Worm (Caenorhabditis elegans): ENCODE results near the gene K05F1.10.
"Not testable (repeated sequence)": the region's sequence is repeated elsewhere in the genome, so short reads cannot be mapped to it uniquely, and the experiment has no call there.

Gene K05F1.10

ce11 chrII:5816346-5816745 lies 11.1 kb upstream of the K05F1.10 start, which contains the start of gene ZK1248.20:
ZK1248.20 (plus strand) TSS chrII:5816646.
- TF ChIP-seq flt-1 (GFP tag; IDR thresholded peaks at IDR 0.05), result no peak
- no peak for TF ChIP-seq tbx-11 (GFP tag; IDR thresholded peaks at IDR 0.05)

DNA sequence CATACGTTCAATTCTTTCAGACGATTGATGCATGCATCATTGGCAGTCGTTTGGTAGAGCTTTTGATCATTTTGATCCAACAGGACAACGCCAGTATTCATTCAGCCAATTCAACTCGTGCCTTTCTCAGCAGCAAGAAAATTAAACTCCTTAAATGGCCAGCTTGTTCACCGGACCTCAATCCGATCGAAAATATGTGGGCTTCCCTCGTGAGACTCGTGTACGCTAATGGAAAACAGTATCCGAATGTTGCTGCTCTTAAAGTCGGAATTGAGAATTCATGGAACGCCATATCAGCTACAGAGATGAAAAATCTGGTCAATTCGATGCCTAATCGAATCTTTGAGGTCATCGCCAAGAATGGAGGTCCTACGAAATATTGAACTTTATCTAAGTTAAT lies 10.1 kb upstream of the K05F1.10 start, which contains the start of gene wago-5:
Gene wago-5 (minus strand): TSS at position 101 of the 400 bp plus-strand sequence.
- TF ChIP-seq scrt-1 (GFP tag; IDR thresholded peaks at IDR 0.05); flt-1 (GFP tag; IDR thresholded peaks at IDR 0.05); B0310.2 (tag; optimal IDR thresholded peaks at IDR 0.05): not testable (repeated sequence)

DNA sequence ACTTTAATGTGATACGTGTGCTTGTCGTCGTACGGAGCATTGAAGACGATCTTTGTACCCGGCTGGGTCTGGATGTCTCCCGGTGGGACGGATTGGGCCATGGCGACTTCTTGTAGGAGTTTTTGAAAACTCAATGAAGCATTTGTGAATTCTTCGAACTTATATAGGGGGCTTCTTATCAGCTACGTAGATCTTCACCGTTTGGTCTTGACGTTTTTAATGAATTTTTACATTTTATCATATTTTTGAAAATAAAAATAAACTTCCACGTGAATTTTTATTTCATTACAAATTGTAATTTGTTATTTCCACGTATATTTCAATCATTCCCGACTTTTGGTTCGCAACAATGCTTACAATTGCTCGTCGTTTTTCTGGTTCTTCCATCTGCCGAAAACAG lies 5.0 kb upstream of the K05F1.10 start, which contains the start of the genes msp-64 and ZK1248.5:
Gene msp-64 (minus strand): TSS at position 101 of the 400 bp plus-strand sequence.
Gene ZK1248.5 (plus strand): TSS at position 285 of the 400 bp plus-strand sequence.
- TF ChIP-seq hmg-4 (GFP tag; optimal IDR thresholded peaks at IDR 0.05), result no peak
- TF ChIP-seq ceh-36 (tag; optimal IDR thresholded peaks at IDR 0.05), result no peak
- no peak for TF ChIP-seq B0310.2 (tag; optimal IDR thresholded peaks at IDR 0.05)
- no peak for TF ChIP-seq hmbx-1 (tag; optimal IDR thresholded peaks at IDR 0.05)
- TF ChIP-seq tbx-11 (GFP tag; IDR thresholded peaks at IDR 0.05), result no peak
- TF ChIP-seq hnd-1 (tag; optimal IDR thresholded peaks at IDR 0.05), result no peak
- TF ChIP-seq flt-1 (GFP tag; IDR thresholded peaks at IDR 0.05), result no peak
- TF ChIP-seq tra-4 (tag; optimal IDR thresholded peaks at IDR 0.05), result no peak
- no peak for TF ChIP-seq sea-1 (GFP tag; conservative IDR thresholded peaks at IDR 0.05)
- TF ChIP-seq pes-1 (GFP tag; IDR thresholded peaks at IDR 0.05), result no peak
- no peak for TF ChIP-seq ama-1 (optimal IDR thresholded peaks at IDR 0.05)
- TF ChIP-seq ceh-13 (GFP tag; optimal IDR thresholded peaks at IDR 0.05), result no peak
- no peak for TF ChIP-seq tbx-37 (GFP tag; conservative IDR thresholded peaks at IDR 0.05)
- TF ChIP-seq aly-1 (tag; optimal IDR thresholded peaks at IDR 0.05), result no peak
- no peak for TF ChIP-seq F13C5.2 (tag; optimal IDR thresholded peaks at IDR 0.05)
- TF ChIP-seq scrt-1 (GFP tag; IDR thresholded peaks at IDR 0.05), result no peak
- TF ChIP-seq ets-7 (tag; optimal IDR thresholded peaks at IDR 0.05), result no peak

DNA sequence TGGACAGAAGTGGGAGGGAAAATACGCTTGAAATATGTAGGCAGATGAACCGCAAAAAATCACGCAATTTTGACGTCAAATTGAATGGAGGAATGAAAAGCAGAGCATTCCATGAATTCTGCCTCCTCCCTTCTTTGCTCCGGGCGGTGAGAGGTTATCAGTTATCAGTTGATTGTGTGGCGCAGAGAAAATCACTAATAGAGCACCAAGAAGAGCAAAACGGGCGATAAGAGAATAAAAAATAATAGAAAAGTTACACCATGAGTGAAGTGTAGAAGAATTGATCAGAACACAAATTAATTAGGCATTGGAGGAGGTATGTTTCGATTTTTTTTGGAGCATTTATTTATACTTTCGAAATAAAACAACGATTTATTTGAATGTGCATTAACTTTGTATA lies 1.3 kb upstream of the K05F1.10 start:
- no peak for TF ChIP-seq tbx-37 (GFP tag; conservative IDR thresholded peaks at IDR 0.05)
- TF ChIP-seq ceh-13 (GFP tag; optimal IDR thresholded peaks at IDR 0.05), result no peak
- no peak for TF ChIP-seq hmg-4 (GFP tag; optimal IDR thresholded peaks at IDR 0.05)
- TF ChIP-seq ets-7 (tag; optimal IDR thresholded peaks at IDR 0.05), result no peak
- no peak for TF ChIP-seq hnd-1 (tag; optimal IDR thresholded peaks at IDR 0.05)
- TF ChIP-seq hmbx-1 (tag; optimal IDR thresholded peaks at IDR 0.05), result no peak
- TF ChIP-seq pes-1 (GFP tag; IDR thresholded peaks at IDR 0.05), result no peak
- no peak for TF ChIP-seq sea-1 (GFP tag; conservative IDR thresholded peaks at IDR 0.05)
- TF ChIP-seq ama-1 (optimal IDR thresholded peaks at IDR 0.05), result no peak

ce11 chrII:5804288-5804687 lies 985 bp downstream of the K05F1.10 start:
- TF ChIP-seq ama-1 (optimal IDR thresholded peaks at IDR 0.05) (no peak), tbx-11 (GFP tag; IDR thresholded peaks at IDR 0.05) (no peak), tra-4 (tag; optimal IDR thresholded peaks at IDR 0.05) (no peak), sea-1 (GFP tag; conservative IDR thresholded peaks at IDR 0.05) (no peak), hmbx-1 (tag; optimal IDR thresholded peaks at IDR 0.05) (no peak), B0310.2 (tag; optimal IDR thresholded peaks at IDR 0.05) (no peak), ceh-13 (GFP tag; optimal IDR thresholded peaks at IDR 0.05) (no peak), scrt-1 (GFP tag; IDR thresholded peaks at IDR 0.05) (no peak), hmg-4 (GFP tag; optimal IDR thresholded peaks at IDR 0.05) (no peak)

DNA sequence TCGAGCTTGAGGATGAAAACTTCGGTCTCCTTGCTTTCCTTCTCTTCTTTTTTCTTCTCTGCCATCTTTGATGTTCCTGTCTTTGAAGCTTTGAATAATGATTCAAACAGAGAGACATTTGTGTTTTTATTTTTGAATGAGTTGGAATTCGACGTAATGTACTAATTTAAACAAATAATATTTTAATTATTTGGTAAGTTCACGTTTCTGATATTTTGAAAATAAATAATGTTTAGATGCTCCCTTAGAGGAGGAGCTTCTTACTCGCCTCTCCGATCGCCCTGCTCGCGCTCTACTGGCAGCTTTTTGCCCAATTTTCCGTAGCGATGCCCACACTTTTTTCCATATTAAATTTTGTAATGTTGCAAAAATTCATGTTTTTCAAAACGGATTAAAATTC lies 4.2 kb downstream of the K05F1.10 start, which contains the start of the genes K05F1.9 and K05F1.1:
Gene K05F1.9 (minus strand): TSS at position 101 of the 400 bp plus-strand sequence.
Gene K05F1.1 (plus strand): TSS at position 308 of the 400 bp plus-strand sequence.
- TF ChIP-seq hnd-1 (tag; optimal IDR thresholded peaks at IDR 0.05), result no peak
- no peak for TF ChIP-seq pes-1 (GFP tag; IDR thresholded peaks at IDR 0.05)
- TF ChIP-seq F13C5.2 (tag; optimal IDR thresholded peaks at IDR 0.05), result no peak
- no peak for TF ChIP-seq ama-1 (optimal IDR thresholded peaks at IDR 0.05)
- no peak for TF ChIP-seq tbx-11 (GFP tag; IDR thresholded peaks at IDR 0.05)
- no peak for TF ChIP-seq tra-4 (tag; optimal IDR thresholded peaks at IDR 0.05)
- TF ChIP-seq sea-1 (GFP tag; conservative IDR thresholded peaks at IDR 0.05), result no peak
- TF ChIP-seq tbx-37 (GFP tag; conservative IDR thresholded peaks at IDR 0.05), result no peak
- no peak for TF ChIP-seq hmbx-1 (tag; optimal IDR thresholded peaks at IDR 0.05)
- no peak for TF ChIP-seq aly-1 (tag; optimal IDR thresholded peaks at IDR 0.05)
- TF ChIP-seq scrt-1 (GFP tag; IDR thresholded peaks at IDR 0.05), result no peak
- no peak for TF ChIP-seq B0310.2 (tag; optimal IDR thresholded peaks at IDR 0.05)
- no peak for TF ChIP-seq hmg-4 (GFP tag; optimal IDR thresholded peaks at IDR 0.05)
- TF ChIP-seq ets-7 (tag; optimal IDR thresholded peaks at IDR 0.05), result no peak

DNA sequence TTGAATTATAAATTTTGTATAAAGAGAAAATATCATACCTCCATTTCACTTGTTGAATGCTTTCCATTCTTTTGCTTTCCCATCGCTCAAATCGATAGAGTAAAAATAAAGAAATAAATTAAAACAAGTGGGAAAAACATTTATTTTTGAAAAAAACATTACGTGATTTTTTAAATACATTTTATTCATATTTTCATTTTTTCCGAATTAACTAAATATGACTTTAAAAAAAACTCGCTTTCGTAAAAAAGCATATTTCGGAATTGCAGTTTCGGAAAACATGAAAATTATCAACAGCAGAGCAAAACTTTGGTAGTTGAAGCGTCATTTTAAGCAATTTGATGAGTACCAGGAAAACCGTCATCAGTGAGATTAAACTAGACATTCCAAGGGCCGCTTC lies 5.7 kb downstream of the K05F1.10 start, which contains the start of gene K05F1.8:
Gene K05F1.8 (minus strand): TSS at position 101 of the 400 bp plus-strand sequence.
- TF ChIP-seq scrt-1 (GFP tag; IDR thresholded peaks at IDR 0.05) (no peak), flt-1 (GFP tag; IDR thresholded peaks at IDR 0.05) (no peak), F13C5.2 (tag; optimal IDR thresholded peaks at IDR 0.05) (no peak), pes-1 (GFP tag; IDR thresholded peaks at IDR 0.05) (no peak), tbx-11 (GFP tag; IDR thresholded peaks at IDR 0.05) (no peak), ceh-13 (GFP tag; optimal IDR thresholded peaks at IDR 0.05) (no peak), tbx-37 (GFP tag; conservative IDR thresholded peaks at IDR 0.05) (no peak), tra-4 (tag; optimal IDR thresholded peaks at IDR 0.05) (no peak), hnd-1 (tag; optimal IDR thresholded peaks at IDR 0.05) (no peak), ama-1 (optimal IDR thresholded peaks at IDR 0.05) (no peak), hmg-4 (GFP tag; optimal IDR thresholded peaks at IDR 0.05) (no peak), ets-7 (tag; optimal IDR thresholded peaks at IDR 0.05) (no peak), hmbx-1 (tag; optimal IDR thresholded peaks at IDR 0.05) (no peak), B0310.2 (tag; optimal IDR thresholded peaks at IDR 0.05) (no peak), ceh-36 (tag; optimal IDR thresholded peaks at IDR 0.05) (no peak), aly-1 (tag; optimal IDR thresholded peaks at IDR 0.05) (no peak), sea-1 (GFP tag; conservative IDR thresholded peaks at IDR 0.05) (no peak)
